Worm (Caenorhabditis elegans) whole organism, late embryonic: ENCODE results near the gene R08D7.4.

Experiments used
- C08G9.2 ChIP-seq: sonication (generic microtip); optimal IDR thresholded peaks from 2 replicates; lab custom pipeline; 2016; ENCODE audit warnings: mild to moderate bottlenecking, missing genetic modification characterization, moderate library complexity, missing compliant biosample characterization
- K09A11.1 ChIP-seq: sonication (generic microtip); optimal IDR thresholded peaks from 2 replicates; lab custom pipeline; 2017; ENCODE audit warnings: antibody characterized with exemption, mild to moderate bottlenecking, missing genetic modification characterization, missing compliant biosample characterization; ENCODE audit not compliant: insufficient read depth
- nhr-11 ChIP-seq: fragments of 150-350 bp; optimal IDR thresholded peaks from 2 replicates; lab custom pipeline; 2014; ENCODE audit warnings: missing biosample characterization, missing genetic modification characterization
- odd-2 ChIP-seq: sonication (generic microtip); optimal IDR thresholded peaks from 2 replicates; lab custom pipeline; 2017; ENCODE audit warnings: antibody characterized with exemption, mild to moderate bottlenecking, missing genetic modification characterization, missing compliant biosample characterization
- pqm-1 ChIP-seq: sonication (generic microtip); optimal IDR thresholded peaks from 2 replicates; lab custom pipeline; 2016; ENCODE audit warnings: missing genetic modification characterization, missing compliant biosample characterization
- unc-42 ChIP-seq: sonication (generic microtip); optimal IDR thresholded peaks from 2 replicates; lab custom pipeline; 2016; ENCODE audit warnings: missing genotype, missing genetic modification characterization, missing compliant biosample characterization

DNA sequence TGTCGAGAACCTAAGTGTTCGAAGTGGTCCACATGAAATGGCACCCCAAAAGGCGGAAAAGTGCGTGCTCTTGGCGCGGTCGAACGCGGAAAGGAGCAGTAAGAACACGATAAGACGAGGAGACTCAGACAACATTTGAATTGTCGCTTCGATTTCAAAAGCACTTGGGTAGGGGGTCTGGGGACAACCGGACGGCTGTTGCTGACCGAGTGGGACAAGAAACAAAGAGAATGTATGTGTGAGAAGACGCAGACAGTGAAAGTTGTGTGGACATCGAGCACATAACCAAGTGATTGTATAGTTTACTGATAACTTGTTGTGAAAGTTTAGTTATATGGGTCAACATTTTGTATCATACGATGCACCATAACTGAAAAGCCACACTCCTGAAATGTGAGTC, 35.5 kb downstream of the R08D7.4 start:
- TF ChIP-seq K09A11.1 (tag; lab: Kevin White, UChicago) (no peak), pqm-1 (tag; lab: Kevin White, UChicago) (no peak), nhr-11 (no peak), unc-42 (tag; lab: Kevin White, UChicago) (no peak), odd-2 (tag; lab: Kevin White, UChicago) (no peak), C08G9.2 (no peak)
